Worm (Caenorhabditis elegans): ENCODE data around the gene rpl-34.

Gene rpl-34

ce11 chrIV:12268272-12269045 lies at the start of gene rpl-34, which contains the start of gene ppm-1.H:
TSS of gene rpl-34 (plus strand) at chrIV:12268995.
TSS of gene ppm-1.H (minus strand) at chrIV:12268322.
- TF ChIP-seq cog-1 (tag; optimal IDR thresholded peaks at IDR 0.05) (peak; percentile 37), ref-1 (GFP tag; conservative IDR thresholded peaks at IDR 0.05) (no peak), ztf-23 (GFP tag; IDR thresholded peaks at IDR 0.05) (peak; percentile 61; the same call in 1 of the 2 replicates), tab-1 (GFP tag; IDR thresholded peaks at IDR 0.05) (no peak), T22C8.4 (GFP tag; IDR thresholded peaks at IDR 0.05) (0 out of 2 replicates have a peak, but pooled peaks have one; percentile 20), ztf-29 (GFP tag; IDR thresholded peaks at IDR 0.05) (peak; percentile 53; the same call in 1 of the 2 replicates), flt-1 (GFP tag; IDR thresholded peaks at IDR 0.05) (no peak; the same call in none of the 2 replicates)

- TF ChIP-seq klf-2 (GFP tag; conservative IDR thresholded peaks at IDR 0.05) (no peak), med-1 (GFP tag; optimal IDR thresholded peaks at IDR 0.05; ENCODE audit: insufficient read depth) (no peak), flt-1 (GFP tag; IDR thresholded peaks at IDR 0.05) (no peak), tab-1 (GFP tag; IDR thresholded peaks at IDR 0.05) (no peak), T22C8.4 (GFP tag; IDR thresholded peaks at IDR 0.05) (no peak), ztf-23 (GFP tag; IDR thresholded peaks at IDR 0.05) (no peak), ref-1 (GFP tag; conservative IDR thresholded peaks at IDR 0.05) (no peak)
Measured at ce11 chrIV:12219309-12219708, 49.5 kb upstream of the rpl-34 start, which contains the start of gene F35G2.5. TSS of gene F35G2.5 (plus strand) at chrIV:12219609.

- no peak for TF ChIP-seq T22C8.4 (GFP tag; IDR thresholded peaks at IDR 0.05)
- no peak for TF ChIP-seq ref-1 (GFP tag; conservative IDR thresholded peaks at IDR 0.05)
- no peak for TF ChIP-seq ztf-23 (GFP tag; IDR thresholded peaks at IDR 0.05)
- TF ChIP-seq cog-1 (tag; optimal IDR thresholded peaks at IDR 0.05): no peak
- TF ChIP-seq klf-2 (GFP tag; conservative IDR thresholded peaks at IDR 0.05): no peak
- no peak for TF ChIP-seq med-1 (GFP tag; optimal IDR thresholded peaks at IDR 0.05; ENCODE audit: insufficient read depth)
- no peak for TF ChIP-seq flt-1 (GFP tag; IDR thresholded peaks at IDR 0.05)
- TF ChIP-seq tab-1 (GFP tag; IDR thresholded peaks at IDR 0.05): no peak
- TF ChIP-seq ztf-29 (GFP tag; IDR thresholded peaks at IDR 0.05): no peak
Measured at ce11 chrIV:12227012-12227411, 41.8 kb upstream of the rpl-34 start, which contains the start of gene mlt-3. TSS of gene mlt-3 (minus strand) at chrIV:12227112.

ce11 chrIV:12229679-12230078 lies 39.1 kb upstream of the rpl-34 start, which contains the start of gene sre-18:
TSS of gene sre-18 (minus strand) at chrIV:12229779.
- no peak for TF ChIP-seq klf-2 (GFP tag; conservative IDR thresholded peaks at IDR 0.05)
- no peak for TF ChIP-seq ztf-29 (GFP tag; IDR thresholded peaks at IDR 0.05)
- TF ChIP-seq T22C8.4 (GFP tag; IDR thresholded peaks at IDR 0.05): no peak
- no peak for TF ChIP-seq ztf-23 (GFP tag; IDR thresholded peaks at IDR 0.05)
- TF ChIP-seq med-1 (GFP tag; optimal IDR thresholded peaks at IDR 0.05; ENCODE audit: insufficient read depth): no peak
- TF ChIP-seq ref-1 (GFP tag; conservative IDR thresholded peaks at IDR 0.05): no peak
- no peak for TF ChIP-seq tab-1 (GFP tag; IDR thresholded peaks at IDR 0.05)

ce11 chrIV:12236011-12236410 lies 32.8 kb upstream of the rpl-34 start, which contains the start of gene sre-16:
TSS of gene sre-16 (minus strand) at chrIV:12236111.
- no peak for TF ChIP-seq ztf-29 (GFP tag; IDR thresholded peaks at IDR 0.05)
- TF ChIP-seq cog-1 (tag; optimal IDR thresholded peaks at IDR 0.05): no peak
- no peak for TF ChIP-seq ztf-23 (GFP tag; IDR thresholded peaks at IDR 0.05)
- TF ChIP-seq tab-1 (GFP tag; IDR thresholded peaks at IDR 0.05): no peak

- TF ChIP-seq ztf-23 (GFP tag; IDR thresholded peaks at IDR 0.05): no peak
- TF ChIP-seq med-1 (GFP tag; optimal IDR thresholded peaks at IDR 0.05; ENCODE audit: insufficient read depth): no peak
- TF ChIP-seq klf-2 (GFP tag; conservative IDR thresholded peaks at IDR 0.05): no peak
- no peak for TF ChIP-seq cog-1 (tag; optimal IDR thresholded peaks at IDR 0.05)
- TF ChIP-seq ztf-29 (GFP tag; IDR thresholded peaks at IDR 0.05): no peak
- no peak for TF ChIP-seq T22C8.4 (GFP tag; IDR thresholded peaks at IDR 0.05)
- TF ChIP-seq tab-1 (GFP tag; IDR thresholded peaks at IDR 0.05): no peak
- TF ChIP-seq flt-1 (GFP tag; IDR thresholded peaks at IDR 0.05): no peak
- TF ChIP-seq ref-1 (GFP tag; conservative IDR thresholded peaks at IDR 0.05): no peak
Measured at ce11 chrIV:12238851-12239250, 29.9 kb upstream of the rpl-34 start, which contains the start of gene sre-19. TSS of gene sre-19 (minus strand) at chrIV:12238951.

- TF ChIP-seq klf-2 (GFP tag; conservative IDR thresholded peaks at IDR 0.05) (no peak), cog-1 (tag; optimal IDR thresholded peaks at IDR 0.05) (no peak), T22C8.4 (GFP tag; IDR thresholded peaks at IDR 0.05) (no peak), ztf-23 (GFP tag; IDR thresholded peaks at IDR 0.05) (no peak), flt-1 (GFP tag; IDR thresholded peaks at IDR 0.05) (no peak), tab-1 (GFP tag; IDR thresholded peaks at IDR 0.05) (no peak), med-1 (GFP tag; optimal IDR thresholded peaks at IDR 0.05; ENCODE audit: insufficient read depth) (no peak), ref-1 (GFP tag; conservative IDR thresholded peaks at IDR 0.05) (no peak), ztf-29 (GFP tag; IDR thresholded peaks at IDR 0.05) (no peak)
Measured at ce11 chrIV:12244706-12245105, 24.1 kb upstream of the rpl-34 start, which contains the start of gene sre-15. TSS of gene sre-15 (minus strand) at chrIV:12244806.

- TF ChIP-seq med-1 (GFP tag; optimal IDR thresholded peaks at IDR 0.05; ENCODE audit: insufficient read depth) (no peak), ztf-29 (GFP tag; IDR thresholded peaks at IDR 0.05) (no peak), T22C8.4 (GFP tag; IDR thresholded peaks at IDR 0.05) (no peak), ref-1 (GFP tag; conservative IDR thresholded peaks at IDR 0.05) (no peak), klf-2 (GFP tag; conservative IDR thresholded peaks at IDR 0.05) (no peak), flt-1 (GFP tag; IDR thresholded peaks at IDR 0.05) (no peak), cog-1 (tag; optimal IDR thresholded peaks at IDR 0.05) (no peak), ztf-23 (GFP tag; IDR thresholded peaks at IDR 0.05) (no peak), tab-1 (GFP tag; IDR thresholded peaks at IDR 0.05) (no peak)
Measured at ce11 chrIV:12252579-12252978, 16.2 kb upstream of the rpl-34 start, which contains the start of gene dnj-26. TSS of gene dnj-26 (minus strand) at chrIV:12252679.

- TF ChIP-seq flt-1 (GFP tag; IDR thresholded peaks at IDR 0.05): no peak
- TF ChIP-seq ztf-23 (GFP tag; IDR thresholded peaks at IDR 0.05): no peak
- no peak for TF ChIP-seq ztf-29 (GFP tag; IDR thresholded peaks at IDR 0.05)
- no peak for TF ChIP-seq med-1 (GFP tag; optimal IDR thresholded peaks at IDR 0.05; ENCODE audit: insufficient read depth)
- TF ChIP-seq klf-2 (GFP tag; conservative IDR thresholded peaks at IDR 0.05): no peak
- TF ChIP-seq tab-1 (GFP tag; IDR thresholded peaks at IDR 0.05): no peak
- no peak for TF ChIP-seq T22C8.4 (GFP tag; IDR thresholded peaks at IDR 0.05)
- TF ChIP-seq ref-1 (GFP tag; conservative IDR thresholded peaks at IDR 0.05): no peak
- no peak for TF ChIP-seq cog-1 (tag; optimal IDR thresholded peaks at IDR 0.05)
Measured at ce11 chrIV:12259161-12259870, 9.5 kb upstream of the rpl-34 start, which contains the start of gene Y39C12A.9. TSS of gene Y39C12A.9 (minus strand) at chrIV:12259211.

Measured in whole organism, midembryonic.